Worm (Caenorhabditis elegans) whole organism, late embryonic: Measurements from ENCODE around the gene F11C1.1.

ENCODE experiments used
- T23F11.4 ChIP-seq: fragments of 200-800 bp; sonication (Bioruptor generic); optimal IDR thresholded peaks from 2 replicates; lab custom pipeline; 2018; ENCODE audit warnings: mild to moderate bottlenecking, missing genetic modification characterization, missing compliant biosample characterization
- Y22D7AL.16 ChIP-seq: sonication (generic microtip); optimal IDR thresholded peaks from 2 replicates; lab custom pipeline; 2016; ENCODE audit warnings: missing genetic modification characterization, missing compliant biosample characterization
- ahr-1 ChIP-seq: sonication (generic microtip); optimal IDR thresholded peaks from 2 replicates; lab custom pipeline; 2016; ENCODE audit warnings: missing genetic modification characterization, missing compliant biosample characterization
- ceh-14 ChIP-seq: sonication (generic microtip); optimal IDR thresholded peaks from 2 replicates; lab custom pipeline; 2016; ENCODE audit warnings: missing genotype, missing genetic modification characterization, missing compliant biosample characterization
- ceh-2 ChIP-seq: sonication (generic microtip); optimal IDR thresholded peaks from 2 replicates; lab custom pipeline; 2016; ENCODE audit warnings: missing genotype, missing genetic modification characterization, missing compliant biosample characterization
- ceh-24 ChIP-seq: sonication (generic microtip); optimal IDR thresholded peaks from 2 replicates; lab custom pipeline; 2016; ENCODE audit warnings: mild to moderate bottlenecking, missing genetic modification characterization, missing compliant biosample characterization
- ceh-31 ChIP-seq: sonication (generic microtip); optimal IDR thresholded peaks from 2 replicates; lab custom pipeline; 2016; ENCODE audit warnings: missing genetic modification characterization, missing compliant biosample characterization
- ceh-34 ChIP-seq: sonication (generic microtip); optimal IDR thresholded peaks from 2 replicates; lab custom pipeline; 2016; ENCODE audit warnings: mild to moderate bottlenecking, missing genetic modification characterization, missing compliant biosample characterization
- ceh-6 ChIP-seq: fragments of 200-800 bp; sonication (Bioruptor generic); optimal IDR thresholded peaks from 2 replicates; lab custom pipeline; 2018; ENCODE audit warnings: mild to moderate bottlenecking, missing genetic modification characterization, missing compliant biosample characterization
- ceh-9 ChIP-seq: sonication (generic microtip); optimal IDR thresholded peaks from 2 replicates; lab custom pipeline; 2016; ENCODE audit warnings: mild to moderate bottlenecking, missing genetic modification characterization, inconsistent platforms, missing compliant biosample characterization
- che-1 ChIP-seq: sonication (generic microtip); optimal IDR thresholded peaks from 2 replicates; lab custom pipeline; 2016; ENCODE audit warnings: mild to moderate bottlenecking, missing genetic modification characterization, missing compliant biosample characterization
- dmd-4 ChIP-seq: sonication (generic microtip); optimal IDR thresholded peaks from 2 replicates; lab custom pipeline; 2016; ENCODE audit warnings: borderline replicate concordance, missing genetic modification characterization, missing compliant biosample characterization
- dve-1 ChIP-seq: sonication (generic microtip); optimal IDR thresholded peaks from 2 replicates; lab custom pipeline; 2017; ENCODE audit warnings: antibody characterized with exemption, mild to moderate bottlenecking, missing genetic modification characterization, missing compliant biosample characterization
- elt-2 ChIP-seq: sonication (generic microtip); optimal IDR thresholded peaks from 2 replicates; lab custom pipeline; 2016; ENCODE audit warnings: missing genetic modification reagents, missing genetic modification characterization, missing compliant biosample characterization
- elt-4 ChIP-seq: sonication (generic microtip); optimal IDR thresholded peaks from 2 replicates; lab custom pipeline; 2016; ENCODE audit warnings: missing genetic modification characterization, missing compliant biosample characterization
- eyg-1 ChIP-seq: sonication (generic microtip); optimal IDR thresholded peaks from 2 replicates; lab custom pipeline; 2016; ENCODE audit warnings: missing genotype, missing genetic modification characterization, missing compliant biosample characterization
- fkh-6 ChIP-seq: sonication (generic microtip); optimal IDR thresholded peaks from 2 replicates; lab custom pipeline; 2016; ENCODE audit warnings: missing genetic modification characterization, missing compliant biosample characterization
- hlh-13 ChIP-seq: fragments of 200-800 bp; sonication (Bioruptor generic); optimal IDR thresholded peaks from 2 replicates; lab custom pipeline; 2018; ENCODE audit warnings: mild to moderate bottlenecking, missing genetic modification characterization, missing compliant biosample characterization
- hlh-15 ChIP-seq: sonication (generic microtip); optimal IDR thresholded peaks from 2 replicates; lab custom pipeline; 2016; ENCODE audit warnings: missing genetic modification characterization, missing compliant biosample characterization
- hlh-6 ChIP-seq: sonication (generic microtip); optimal IDR thresholded peaks from 2 replicates; lab custom pipeline; 2016; ENCODE audit warnings: missing genotype, missing genetic modification characterization, missing compliant biosample characterization
- lin-11 ChIP-seq: fragments of 200-800 bp; sonication (Bioruptor generic); optimal IDR thresholded peaks from 2 replicates; lab custom pipeline; 2018; ENCODE audit warnings: mild to moderate bottlenecking, missing genetic modification characterization, missing compliant biosample characterization
- mec-3 ChIP-seq: sonication (generic microtip); optimal IDR thresholded peaks from 2 replicates; lab custom pipeline; 2016; ENCODE audit warnings: borderline replicate concordance, missing genetic modification characterization, missing compliant biosample characterization
- nfya-1 ChIP-seq: sonication (generic microtip); optimal IDR thresholded peaks from 2 replicates; lab custom pipeline; 2017; ENCODE audit warnings: missing genetic modification characterization, mild to moderate bottlenecking, missing compliant biosample characterization, antibody characterized with exemption, moderate library complexity
- nhr-11 ChIP-seq: fragments of 150-350 bp; optimal IDR thresholded peaks from 2 replicates; lab custom pipeline; 2014; ENCODE audit warnings: missing biosample characterization, missing genetic modification characterization
- nhr-232 ChIP-seq: sonication (generic microtip); optimal IDR thresholded peaks from 2 replicates; lab custom pipeline; 2016; ENCODE audit warnings: missing genetic modification characterization, missing compliant biosample characterization
- pag-3 ChIP-seq: sonication (generic microtip); optimal IDR thresholded peaks from 2 replicates; lab custom pipeline; 2016; ENCODE audit warnings: missing compliant biosample characterization, missing genetic modification characterization, borderline replicate concordance
- pha-4 ChIP-seq: fragments of 150-350 bp; optimal IDR thresholded peaks from 2 replicates; lab custom pipeline; 2018; ENCODE audit warnings: missing biosample characterization, missing genetic modification reagents, missing genetic modification characterization
- pqm-1 ChIP-seq: sonication (generic microtip); optimal IDR thresholded peaks from 2 replicates; lab custom pipeline; 2016; ENCODE audit warnings: missing genetic modification characterization, missing compliant biosample characterization
- ref-2 ChIP-seq: sonication (generic microtip); optimal IDR thresholded peaks from 2 replicates; lab custom pipeline; 2016; ENCODE audit warnings: missing genetic modification characterization, missing compliant biosample characterization
- rnt-1 ChIP-seq: sonication (generic microtip); optimal IDR thresholded peaks from 2 replicates; lab custom pipeline; 2016; ENCODE audit warnings: missing genetic modification characterization, missing compliant biosample characterization
- sdc-2 ChIP-seq: sonication (generic microtip); optimal IDR thresholded peaks from 2 replicates; lab custom pipeline; 2016; ENCODE audit warnings: missing genotype, missing genetic modification characterization, missing compliant biosample characterization
- syd-9 ChIP-seq: sonication (generic microtip); optimal IDR thresholded peaks from 2 replicates; lab custom pipeline; 2016; ENCODE audit warnings: mild to moderate bottlenecking, missing genetic modification characterization, moderate library complexity, missing compliant biosample characterization
- tbx-2 ChIP-seq: sonication (generic microtip); optimal IDR thresholded peaks from 2 replicates; lab custom pipeline; 2016; ENCODE audit warnings: missing genetic modification characterization, missing compliant biosample characterization
- tbx-7 ChIP-seq: sonication (generic microtip); optimal IDR thresholded peaks from 2 replicates; lab custom pipeline; 2016; ENCODE audit warnings: missing genotype, missing genetic modification characterization, missing compliant biosample characterization
- zip-5 ChIP-seq: sonication (generic microtip); optimal IDR thresholded peaks from 2 replicates; lab custom pipeline; 2016; ENCODE audit warnings: missing genetic modification characterization, missing compliant biosample characterization
- ztf-16 ChIP-seq: sonication (generic microtip); optimal IDR thresholded peaks from 2 replicates; lab custom pipeline; 2017; ENCODE audit warnings: missing genetic modification characterization, missing compliant biosample characterization

Gene F11C1.1

ce11 chrX:13009645-13010044 is 19.3 kb upstream of the F11C1.1 start:
- TF ChIP-seq ceh-9 (tag; lab: Kevin White, UChicago) (no peak), hlh-6 (tag; lab: Kevin White, UChicago) (no peak), nhr-232 (tag; lab: Kevin White, UChicago) (no peak), nfya-1 (tag; lab: Kevin White, UChicago) (no peak), ceh-31 (peak; percentile 22)
- TF ChIP-seq, all 69 proteins: peak for 1

DNA sequence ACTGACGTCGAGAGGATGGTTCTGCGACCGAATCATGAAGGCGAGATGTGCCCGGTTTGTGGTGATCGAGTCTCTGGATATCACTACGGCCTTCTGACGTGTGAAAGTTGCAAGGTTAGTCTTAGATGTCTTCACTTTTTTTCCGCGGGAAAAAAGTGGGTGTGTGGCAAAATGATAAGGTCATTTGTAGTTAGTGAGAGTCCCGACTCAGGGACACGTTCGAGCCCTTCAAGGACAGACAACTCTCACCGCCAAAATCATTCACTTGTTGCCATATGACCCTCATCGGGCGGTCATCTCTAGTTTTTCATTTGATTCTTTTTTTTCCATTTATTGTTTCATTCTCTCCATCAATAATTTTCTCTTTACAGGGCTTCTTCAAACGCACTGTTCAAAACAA is 18.5 kb upstream of the F11C1.1 start:
- no peak for TF ChIP-seq syd-9 (tag; lab: Kevin White, UChicago)
- TF ChIP-seq lin-11 (tag; lab: Kevin White, UChicago) = no peak
- TF ChIP-seq ref-2 (tag; lab: Kevin White, UChicago) = no peak
- no peak for TF ChIP-seq dmd-4 (tag; lab: Kevin White, UChicago)
- TF ChIP-seq fkh-6 (tag; lab: Kevin White, UChicago) = no peak
- TF ChIP-seq pag-3 (tag; lab: Kevin White, UChicago) = no peak
- no peak for TF ChIP-seq tbx-2 (tag; lab: Kevin White, UChicago)
- TF ChIP-seq mec-3 = no peak
- TF ChIP-seq ceh-2 (tag; lab: Kevin White, UChicago) = no peak
- no peak for TF ChIP-seq nhr-11 (tag; lab: Kevin White, UChicago)
- TF ChIP-seq che-1 (tag; lab: Kevin White, UChicago) = no peak
- TF ChIP-seq ceh-14 (tag; lab: Kevin White, UChicago) = no peak
- TF ChIP-seq eyg-1 (tag; lab: Kevin White, UChicago) = no peak
- no peak for TF ChIP-seq pha-4 (tag; lab: Kevin White, UChicago)
- no peak for TF ChIP-seq pqm-1 (tag; lab: Kevin White, UChicago)
- no peak for TF ChIP-seq Y22D7AL.16 (tag; lab: Kevin White, UChicago)
- TF ChIP-seq zip-5 (tag; lab: Kevin White, UChicago) = no peak

DNA sequence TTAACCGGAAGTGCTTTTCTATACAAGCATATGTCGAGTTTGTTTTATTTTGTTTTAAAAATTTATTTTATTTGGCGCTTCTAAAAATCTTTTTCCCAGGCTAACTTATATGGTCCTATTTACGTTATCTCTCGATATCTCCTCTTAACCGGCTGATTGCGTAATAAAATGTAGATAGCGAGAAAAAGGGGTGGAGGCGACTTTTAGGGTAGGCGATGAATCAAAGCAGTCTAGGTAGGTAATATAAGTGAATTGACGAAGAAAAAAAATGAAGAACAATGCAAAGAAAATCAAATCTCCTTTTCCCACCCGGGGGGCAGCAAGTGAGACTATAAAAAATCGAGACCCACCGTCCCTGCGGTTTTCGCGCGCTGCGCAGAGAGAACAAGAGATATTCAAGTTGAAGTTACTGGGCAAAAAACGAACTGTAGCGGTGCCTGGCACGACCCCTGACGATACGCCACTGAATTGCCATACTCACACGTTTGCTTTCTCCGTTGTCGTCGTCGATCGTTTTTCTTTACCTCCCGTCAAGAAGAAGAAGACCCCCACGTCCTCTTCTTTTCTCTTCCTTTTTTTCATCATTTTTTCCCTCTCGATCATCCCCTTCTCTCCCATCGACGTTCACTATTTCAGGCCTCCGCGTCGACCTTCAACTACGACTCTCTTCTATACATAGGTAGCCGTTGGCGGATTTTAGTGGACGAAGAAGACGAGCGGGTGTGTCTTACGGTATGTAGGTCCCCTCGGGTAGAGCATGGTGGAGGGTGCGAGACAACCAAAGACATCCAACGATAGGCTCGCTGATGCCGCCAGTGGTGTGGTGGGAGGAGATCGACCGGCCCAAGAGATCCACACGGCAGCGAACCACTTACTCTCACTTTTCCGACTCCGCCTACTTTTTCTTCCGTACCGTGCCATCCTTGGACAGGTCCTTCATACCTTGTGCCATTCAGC is 17.8 kb upstream of the F11C1.1 start, which contains the start of gene nhr-25:
TSS of gene nhr-25 (plus strand) at position 637 of the 957 bp plus-strand sequence.
- TF ChIP-seq ahr-1 (tag; lab: Kevin White, UChicago) = no peak
- no peak for TF ChIP-seq tbx-7
- peak; percentile 17 for TF ChIP-seq ceh-31
- no peak for TF ChIP-seq ceh-24 (tag; lab: Kevin White, UChicago)
- no peak for TF ChIP-seq ceh-34 (tag; lab: Kevin White, UChicago)
- TF ChIP-seq elt-2 (tag; lab: Kevin White, UChicago) = peak; percentile 62
- no peak for TF ChIP-seq syd-9 (tag; lab: Kevin White, UChicago)
- no peak for TF ChIP-seq dmd-4 (tag; lab: Kevin White, UChicago)

DNA sequence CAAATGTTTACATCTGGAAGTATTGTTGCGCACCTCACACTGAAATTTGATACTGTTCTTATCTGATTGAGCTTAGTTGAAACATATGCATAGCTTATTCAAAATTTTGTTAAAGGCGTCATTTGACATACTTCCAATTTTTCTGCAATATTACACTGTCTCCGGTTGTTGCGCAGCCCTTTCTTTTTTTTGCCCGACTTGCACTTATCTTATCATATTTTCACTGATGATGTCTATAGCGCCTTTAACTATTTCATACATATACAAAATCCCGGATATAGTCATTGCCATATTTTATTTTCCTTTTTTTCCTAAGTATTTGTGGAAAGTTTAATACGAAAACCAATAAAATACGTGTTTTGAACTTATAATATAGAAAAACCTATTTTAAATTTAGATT is 16.4 kb upstream of the F11C1.1 start:
- TF ChIP-seq ceh-6 (no peak), ztf-16 (tag; lab: Kevin White, UChicago) (no peak), dve-1 (tag; lab: Kevin White, UChicago) (no peak), ceh-2 (tag; lab: Kevin White, UChicago) (no peak), T23F11.4 (GFP tag; lab: Kevin White, UChicago) (no peak), pha-4 (tag; lab: Kevin White, UChicago) (no peak), rnt-1 (tag; lab: Kevin White, UChicago) (no peak), ahr-1 (tag; lab: Kevin White, UChicago) (no peak), eyg-1 (tag; lab: Kevin White, UChicago) (no peak), pqm-1 (tag; lab: Kevin White, UChicago) (no peak), hlh-15 (tag; lab: Kevin White, UChicago) (no peak), hlh-13 (GFP tag; lab: Kevin White, UChicago) (no peak), sdc-2 (tag; lab: Kevin White, UChicago) (no peak), che-1 (tag; lab: Kevin White, UChicago) (no peak), tbx-2 (tag; lab: Kevin White, UChicago) (no peak), syd-9 (tag; lab: Kevin White, UChicago) (no peak), elt-4 (tag; lab: Kevin White, UChicago) (no peak)
